Worm (Caenorhabditis elegans): ENCODE data around the gene gcst-1.

DNA sequence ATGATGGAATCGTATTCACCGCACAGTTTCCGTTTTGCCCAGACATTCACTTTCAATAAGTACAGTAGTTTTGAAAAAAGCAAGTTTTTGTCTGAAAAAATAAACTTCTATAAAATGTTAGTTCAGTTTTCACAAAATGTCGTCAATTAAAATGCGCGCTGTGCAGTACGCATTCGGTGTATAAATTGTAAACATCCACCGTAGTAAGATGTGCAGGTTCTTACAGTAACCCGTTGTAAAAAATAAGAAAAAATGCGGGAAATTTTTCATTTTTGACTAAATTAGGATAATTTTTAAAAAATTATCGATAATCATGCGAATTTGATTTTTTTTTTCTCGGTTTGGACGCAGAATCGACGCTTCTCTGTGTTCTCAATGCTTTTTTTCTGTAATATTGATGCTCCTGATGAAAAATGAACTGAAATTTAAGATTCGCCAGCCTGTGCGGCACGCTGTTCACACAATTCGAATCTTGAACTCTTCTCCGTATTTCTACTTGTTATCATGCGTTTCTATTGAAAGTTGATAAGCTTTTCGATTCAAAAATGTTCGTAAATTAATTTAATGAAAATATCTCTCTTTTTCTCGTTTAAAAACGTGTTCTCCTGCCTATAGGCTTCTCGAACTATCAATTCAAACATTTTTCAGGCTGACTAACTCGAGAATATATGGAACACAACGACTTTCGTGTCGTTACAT lies 4.7 kb downstream of the gcst-1 start, which contains the start of gene rga-3:
- TF ChIP-seq lin-35 (GFP tag; optimal IDR thresholded peaks at IDR 0.05) (peak in 2 of 3 experiments; percentile 41 to 78), unc-130 (GFP tag; optimal IDR thresholded peaks at IDR 0.05) (peak; percentile 95), lin-26 (GFP tag; IDR thresholded peaks at IDR 0.05) (no peak), lsy-27 (tag; optimal IDR thresholded peaks at IDR 0.05; ENCODE audit: borderline replicate concordance, insufficient read depth) (no peak), nfyb-1 (GFP tag; IDR thresholded peaks at IDR 0.05) (no peak)

Data from whole organism, young adult.